ENCODE assay signal across 4 fruit fly cellular contexts in genomic region chr3R:11973826-11974225, dm6.
TF ChIP-seq lines count a peak whose summit lies in the region.

No protein-coding gene starts in this region.

- no peak for TF ChIP-seq CTCF in whole organism, embryonic (GFP tag; optimal IDR thresholded peaks at IDR 0.05; lab: Kevin White, UChicago)

TF ChIP-seq in whole organism, embryonic, 481 proteins besides CTCF, POLR2A, EP300 and RAD21:
- TF ChIP-seq vvl (GFP tag; IDR thresholded peaks at IDR 0.05; lab: Robert Waterston, UW) (no peak), MESR4 (GFP tag; optimal IDR thresholded peaks at IDR 0.05; lab: Kevin White, UChicago) (no peak), CG7786 (GFP tag; optimal IDR thresholded peaks at IDR 0.05; lab: Kevin White, UChicago) (no peak), CG3281 (GFP tag; optimal IDR thresholded peaks at IDR 0.05; lab: Kevin White, UChicago) (no peak), Bgb (GFP tag; IDR thresholded peaks at IDR 0.05; lab: Robert Waterston, UW; ENCODE audit: partially characterized antibody) (0 out of 2 replicates have a peak, but pooled peaks have one; percentile 10), CG11695 (GFP tag; IDR thresholded peaks at IDR 0.05; lab: Robert Waterston, UW) (no peak), Med (GFP tag; lab: Kevin White, UChicago) (peak; percentile 35)

TF ChIP-seq in whole organism, prepupa, 60 proteins besides CTCF, POLR2A, EP300 and RAD21:
- peak; percentile 97 for TF ChIP-seq svp (GFP tag; lab: Kevin White, UChicago)
- no peak for TF ChIP-seq Gug (GFP tag; IDR thresholded peaks at IDR 0.05; lab: Robert Waterston, UW)

TF ChIP-seq in whole organism, pupa, 21 proteins besides CTCF, POLR2A, EP300 and RAD21:
- TF ChIP-seq EcR (GFP tag; optimal IDR thresholded peaks at IDR 0.05; lab: Kevin White, UChicago) (peak; percentile 24), CG10348 (GFP tag; IDR thresholded peaks at IDR 0.05; lab: Robert Waterston, UW) (no peak)

TF ChIP-seq in whole organism, wandering third instar larva, 38 proteins besides CTCF, POLR2A, EP300 and RAD21:
- TF ChIP-seq Hr78 (GFP tag; optimal IDR thresholded peaks at IDR 0.05; lab: Kevin White, UChicago) (no peak), Rel (GFP tag; optimal IDR thresholded peaks at IDR 0.05; lab: Kevin White, UChicago) (no peak), Rel (tag; optimal IDR thresholded peaks at IDR 0.05; lab: Kevin White, UChicago) (peak; percentile 35)
